Fruit fly (Drosophila melanogaster): ENCODE data around the gene CG42740.

Gene CG42740

DNA sequence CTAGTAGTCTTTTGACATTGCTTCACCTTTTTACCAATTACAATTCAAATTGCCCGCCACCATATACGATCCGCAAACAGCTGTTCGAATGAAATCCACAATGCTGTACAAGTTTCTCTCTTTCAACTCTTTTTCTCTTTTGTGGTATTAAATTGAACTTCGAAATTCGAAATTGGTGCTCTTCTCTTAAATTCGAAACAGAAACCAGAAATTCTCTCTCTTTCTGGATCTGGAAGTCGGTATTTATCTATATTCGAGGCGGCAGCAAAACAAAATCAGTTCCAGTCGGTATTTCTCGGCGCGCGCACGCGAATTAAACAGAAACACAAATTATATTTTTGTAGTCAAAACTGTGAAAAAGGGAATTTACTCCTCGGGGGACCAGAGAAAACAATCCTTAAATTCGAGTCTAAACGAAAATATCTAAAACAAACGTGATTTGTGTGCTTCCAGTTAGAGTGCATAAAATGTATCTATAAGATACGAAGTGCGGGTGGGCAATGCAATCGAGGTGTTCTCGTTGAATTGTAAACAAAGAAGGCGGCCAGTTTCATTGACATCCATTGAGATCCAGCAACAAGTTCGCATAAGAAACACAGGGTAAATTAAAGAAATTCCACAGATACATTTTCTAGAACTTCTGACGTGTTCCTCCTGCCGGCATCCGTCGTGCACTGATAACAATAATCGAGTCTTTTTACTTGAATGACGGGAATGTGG lies 43.2 kb upstream of the CG42740 start, which contains the start of gene PH4alphaEFB (continued):
- TF ChIP-seq H15 (GFP tag; IDR thresholded peaks at IDR 0.05) (no peak), Nf-YC (tag; optimal IDR thresholded peaks at IDR 0.05) (peak; percentile 34), Ada2b (GFP tag; IDR thresholded peaks at IDR 0.05) (no peak), CG18599 (GFP tag; optimal IDR thresholded peaks at IDR 0.05) (no peak), CG11093 (GFP tag; IDR thresholded peaks at IDR 0.05) (no peak), ind (GFP tag; optimal IDR thresholded peaks at IDR 0.05) (no peak), sna (GFP tag; IDR thresholded peaks at IDR 0.05; ENCODE audit: partially characterized antibody) (0 out of 2 replicates have a peak, but pooled peaks have one; percentile 12), Chrac-16 (GFP tag; optimal IDR thresholded peaks at IDR 0.05) (no peak), Side (GFP tag; optimal IDR thresholded peaks at IDR 0.05) (no peak), Mad (GFP tag; optimal IDR thresholded peaks at IDR 0.05) (no peak), Hr78 (GFP tag; optimal IDR thresholded peaks at IDR 0.05) (peak in 1 of 2 experiments; percentile 3), CG34376 (GFP tag; optimal IDR thresholded peaks at IDR 0.05) (peak; percentile 74), CG18011 (GFP tag; optimal IDR thresholded peaks at IDR 0.05) (no peak), sd (tag; optimal IDR thresholded peaks at IDR 0.05) (peak; percentile 57), Poxn (GFP tag; IDR thresholded peaks at IDR 0.05) (no peak), CG13296 (GFP tag; optimal IDR thresholded peaks at IDR 0.05) (peak; percentile 6), CG5180 (GFP tag; optimal IDR thresholded peaks at IDR 0.05) (no peak), CG8478 (optimal IDR thresholded peaks at IDR 0.05) (no peak), Rfx (GFP tag; IDR thresholded peaks at IDR 0.05) (no peak), Hr51 (GFP tag; optimal IDR thresholded peaks at IDR 0.05) (no peak), cad (GFP tag; optimal IDR thresholded peaks at IDR 0.05) (no peak), CG3281 (GFP tag; optimal IDR thresholded peaks at IDR 0.05) (no peak), MBD-R2 (GFP tag; IDR thresholded peaks at IDR 0.05) (no peak), CG12236 (GFP tag; optimal IDR thresholded peaks at IDR 0.05) (no peak), jigr1 (GFP tag; IDR thresholded peaks at IDR 0.05) (no peak), CG33557 (GFP tag; optimal IDR thresholded peaks at IDR 0.05) (peak; percentile 7), CG12744 (GFP tag; optimal IDR thresholded peaks at IDR 0.05) (no peak), HmgZ (tag; optimal IDR thresholded peaks at IDR 0.05) (no peak), tap (tag; optimal IDR thresholded peaks at IDR 0.05) (peak; percentile 5), CG16813 (GFP tag; IDR thresholded peaks at IDR 0.05; ENCODE audit: partially characterized antibody) (no peak), vnd (GFP tag; IDR thresholded peaks at IDR 0.05; ENCODE audit: partially characterized antibody) (no peak), ewg (GFP tag; optimal IDR thresholded peaks at IDR 0.05) (peak; percentile 76), Atf3 (GFP tag; optimal IDR thresholded peaks at IDR 0.05) (no peak), hkb (optimal IDR thresholded peaks at IDR 0.05) (no peak), hkb (GFP tag; IDR thresholded peaks at IDR 0.05) (peak; percentile 34; the same call in 1 of the 2 replicates), CG31388 (GFP tag; optimal IDR thresholded peaks at IDR 0.05) (no peak), CG17829 (tag; optimal IDR thresholded peaks at IDR 0.05) (peak; percentile 25), Max (GFP tag; optimal IDR thresholded peaks at IDR 0.05) (no peak), Deaf1 (tag; optimal IDR thresholded peaks at IDR 0.05) (peak; percentile 59), HLHmδ (GFP tag; optimal IDR thresholded peaks at IDR 0.05) (no peak), chinmo (GFP tag; IDR thresholded peaks at IDR 0.05; ENCODE audit: partially characterized antibody) (peak; percentile 56; the same call in 1 of the 4 replicates), CG8388 (GFP tag; optimal IDR thresholded peaks at IDR 0.05) (no peak), Dll (GFP tag; IDR thresholded peaks at IDR 0.05; ENCODE audit: partially characterized antibody) (peak; percentile 22; the same call in 1 of the 4 replicates), so (GFP tag; IDR thresholded peaks at IDR 0.05) (peak; percentile 10; the same call in 1 of the 3 replicates), yki (optimal IDR thresholded peaks at IDR 0.05) (peak; percentile 17), Dref (GFP tag; IDR thresholded peaks at IDR 0.05) (no peak), sens (GFP tag) (peak; percentile 94), CG9932 (GFP tag; IDR thresholded peaks at IDR 0.05) (no peak), pho (GFP tag; optimal IDR thresholded peaks at IDR 0.05) (no peak), Ravus (GFP tag; IDR thresholded peaks at IDR 0.05) (no peak)

Data from whole organism, embryonic.